Fruit fly (Drosophila melanogaster) whole organism, embryonic: ENCODE results near the gene mTerf3.
A peak's percentile ranks its signal among the peaks of the same experiment; 100 is the strongest.

Experiments used
- Ada2b ChIP-seq: fragments of 200-800 bp; sonication (Bioruptor generic); IDR thresholded peaks from 2 replicates; pipeline ENCODE4 v1.3.6; 2022; ENCODE audit warnings: missing biosample characterization, missing genetic modification characterization
- Aef1 ChIP-seq: fragments of 200-800 bp; sonication (Bioruptor generic); IDR thresholded peaks from 3 replicates; pipeline ENCODE4 v1.3.6; 2022; ENCODE audit warnings: missing biosample characterization, missing genetic modification characterization
- C15 ChIP-seq: fragments of 200-800 bp; sonication (Bioruptor generic); IDR thresholded peaks from 3 replicates; pipeline ENCODE4 v1.3.6; 2022; ENCODE audit warnings: missing biosample characterization, missing genetic modification characterization
- CG10543 ChIP-seq: fragments of 200-800 bp; sonication (Bioruptor generic); optimal IDR thresholded peaks from 3 replicates; lab custom pipeline; 2017; ENCODE audit warnings: missing biosample characterization, mild to moderate bottlenecking, missing genetic modification characterization, moderate library complexity
- CG12104 ChIP-seq: fragments of 200-800 bp; sonication (Bioruptor generic); optimal IDR thresholded peaks from 3 replicates; lab custom pipeline; 2016; ENCODE audit warnings: missing biosample characterization, missing genetic modification characterization
- CG12769 ChIP-seq: fragments of 200-800 bp; sonication (Bioruptor generic); optimal IDR thresholded peaks from 2 replicates; lab custom pipeline; 2019; ENCODE audit warnings: missing biosample characterization, mild to moderate bottlenecking, missing genetic modification characterization, moderate library complexity
- CG13296 ChIP-seq: fragments of 200-800 bp; sonication (Bioruptor generic); optimal IDR thresholded peaks from 3 replicates; lab custom pipeline; 2018; ENCODE audit warnings: missing biosample characterization, mild to moderate bottlenecking, missing genetic modification characterization
- CG15269 ChIP-seq: fragments of 200-800 bp; sonication (Bioruptor generic); optimal IDR thresholded peaks from 2 replicates; lab custom pipeline; 2018; ENCODE audit warnings: missing biosample characterization, mild to moderate bottlenecking, missing genetic modification characterization, moderate library complexity
- CG17829 ChIP-seq: fragments of 200-800 bp; optimal IDR thresholded peaks from 2 replicates; lab custom pipeline; 2019; ENCODE audit warnings: missing biosample characterization, mild to moderate bottlenecking, missing genetic modification characterization, moderate library complexity
- CG34422 ChIP-seq: fragments of 200-800 bp; sonication (Bioruptor generic); IDR thresholded peaks from 3 replicates; pipeline ENCODE4 v1.3.6; 2022; ENCODE audit warnings: missing biosample characterization, missing genetic modification characterization
- CG3726 ChIP-seq: fragments of 200-800 bp; sonication (Bioruptor generic); IDR thresholded peaks from 3 replicates; pipeline ENCODE4, ENCODE4 v1.3.6; 2022; ENCODE audit warnings: missing biosample characterization, missing genetic modification characterization
- CG4854 ChIP-seq: fragments of 200-800 bp; sonication (Bioruptor generic); optimal IDR thresholded peaks from 2 replicates; lab custom pipeline; 2016; ENCODE audit warnings: missing biosample characterization, missing genetic modification characterization, inconsistent platforms
- CG6689 ChIP-seq: fragments of 200-800 bp; sonication (Bioruptor generic); IDR thresholded peaks from 2 replicates; pipeline ENCODE4 v1.3.6; 2022; ENCODE audit warnings: missing biosample characterization, missing genetic modification characterization
- CTCF ChIP-seq: fragments of 200-800 bp; sonication (Bioruptor generic); optimal IDR thresholded peaks from 2 replicates; lab custom pipeline; 2017; ENCODE audit warnings: missing biosample characterization, mild to moderate bottlenecking, missing genetic modification characterization, moderate library complexity
- Dad ChIP-seq: fragments of 200-800 bp; sonication (Bioruptor generic); optimal IDR thresholded peaks from 3 replicates; lab custom pipeline; 2016; ENCODE audit warnings: missing biosample characterization, missing genetic modification characterization
- Deaf1 ChIP-seq: fragments of 200-800 bp; optimal IDR thresholded peaks from 3 replicates; lab custom pipeline; 2019; ENCODE audit warnings: missing biosample characterization, mild to moderate bottlenecking, missing genetic modification characterization, moderate library complexity
- Dek ChIP-seq: fragments of 200-800 bp; sonication (Bioruptor generic); optimal IDR thresholded peaks from 3 replicates; lab custom pipeline; 2019; ENCODE audit warnings: missing biosample characterization, mild to moderate bottlenecking, missing genetic modification characterization, moderate library complexity
- Dll ChIP-seq: fragments of 200-800 bp; sonication (Bioruptor generic); IDR thresholded peaks from 4 replicates; pipeline ENCODE4 v1.3.6; 2022; ENCODE audit warnings: missing biosample characterization, missing genetic modification characterization; ENCODE audit not compliant: partially characterized antibody
- Dref ChIP-seq: fragments of 200-800 bp; sonication (Bioruptor generic); IDR thresholded peaks from 2 replicates; pipeline ENCODE4 v1.3.6; 2022; ENCODE audit warnings: missing biosample characterization, missing genetic modification characterization
- E2f1 ChIP-seq: fragments of 200-800 bp; sonication (Bioruptor generic); IDR thresholded peaks from 2 replicates; pipeline ENCODE4 v1.3.6; 2022; ENCODE audit warnings: missing biosample characterization, missing genetic modification characterization
- Jarid2 ChIP-seq: fragments of 200-800 bp; sonication (Bioruptor generic); optimal IDR thresholded peaks from 3 replicates; lab custom pipeline; 2017; ENCODE audit warnings: mild to moderate bottlenecking, missing biosample characterization, missing genetic modification reagents, missing genetic modification characterization
- Lhr ChIP-seq: fragments of 200-800 bp; sonication (Bioruptor generic); optimal IDR thresholded peaks from 3 replicates; lab custom pipeline; 2017; ENCODE audit warnings: mild to moderate bottlenecking, missing biosample characterization, missing genetic modification reagents, missing genetic modification characterization
- NC2α ChIP-seq: fragments of 200-800 bp; sonication (Bioruptor generic); optimal IDR thresholded peaks from 2 replicates; lab custom pipeline; 2016; ENCODE audit warnings: missing biosample characterization, missing genetic modification characterization
- PHDP ChIP-seq: fragments of 200-800 bp; sonication (Bioruptor generic); optimal IDR thresholded peaks from 3 replicates; lab custom pipeline; 2018; ENCODE audit warnings: missing biosample characterization, mild to moderate bottlenecking, missing genetic modification characterization, moderate library complexity
- Pdp1 ChIP-seq, 2 experiments: fragments of 200-800 bp; sonication (Bioruptor generic); optimal IDR thresholded peaks; 3 replicates each; lab custom pipeline; 2016; ENCODE audit warnings: missing biosample characterization in 2 of 2, missing genetic modification characterization in 2 of 2, mild to moderate bottlenecking in 1 of 2, moderate library complexity in 1 of 2
- Poxn ChIP-seq: fragments of 200-800 bp; sonication (Bioruptor generic); IDR thresholded peaks from 2 replicates; pipeline ENCODE4 v1.3.6; 2022; ENCODE audit warnings: missing biosample characterization, missing genetic modification characterization
- Sin3A ChIP-seq: fragments of >200 bp; optimal IDR thresholded peaks from 2 replicates; lab custom pipeline; 2018
- Sox100B ChIP-seq: fragments of 200-800 bp; sonication (Bioruptor generic); optimal IDR thresholded peaks from 3 replicates; lab custom pipeline; 2018; ENCODE audit warnings: missing biosample characterization, mild to moderate bottlenecking, missing genetic modification characterization
- Taf1 ChIP-seq: fragments of 200-800 bp; sonication (Bioruptor generic); IDR thresholded peaks from 2 replicates; pipeline ENCODE4 v1.3.6; 2022; ENCODE audit warnings: missing biosample characterization, missing genetic modification characterization
- br ChIP-seq: fragments of >200 bp; optimal IDR thresholded peaks from 2 replicates; lab custom pipeline; 2017
- da ChIP-seq: fragments of 200-800 bp; sonication (Bioruptor generic); optimal IDR thresholded peaks from 2 replicates; lab custom pipeline; 2016; ENCODE audit warnings: missing biosample characterization, missing genetic modification characterization
- esg ChIP-seq: fragments of 200-800 bp; sonication (Bioruptor generic); conservative IDR thresholded peaks from 2 replicates; pipeline ENCODE4 v1.3.6; 2022; ENCODE audit warnings: missing biosample characterization, missing genetic modification characterization
- fd64A ChIP-seq: fragments of 200-800 bp; sonication (Bioruptor generic); optimal IDR thresholded peaks from 3 replicates; lab custom pipeline; 2018; ENCODE audit warnings: missing biosample characterization, mild to moderate bottlenecking, missing genetic modification characterization
- fd96Cb ChIP-seq: fragments of 200-800 bp; sonication (Bioruptor generic); optimal IDR thresholded peaks from 2 replicates; lab custom pipeline; 2018; ENCODE audit warnings: missing biosample characterization, mild to moderate bottlenecking, missing genetic modification characterization, moderate library complexity
- hb ChIP-seq: fragments of 200-800 bp; sonication (Bioruptor generic); IDR thresholded peaks from 3 replicates; pipeline ENCODE4 v1.3.6; 2022; ENCODE audit warnings: missing biosample characterization, missing genetic modification characterization; ENCODE audit not compliant: partially characterized antibody
- kni ChIP-seq: fragments of 200-800 bp; sonication (Bioruptor generic); optimal IDR thresholded peaks from 3 replicates; lab custom pipeline; 2017; ENCODE audit warnings: mild to moderate bottlenecking, missing biosample characterization, missing genetic modification reagents, missing genetic modification characterization
- lab ChIP-seq: fragments of 200-800 bp; sonication (Bioruptor generic); optimal IDR thresholded peaks from 3 replicates; lab custom pipeline; 2017; ENCODE audit warnings: missing biosample characterization, missing genetic modification characterization, mild to moderate bottlenecking, moderate library complexity, missing genetic modification reagents
- lmd ChIP-seq: fragments of 200-800 bp; sonication (Bioruptor generic); IDR thresholded peaks from 2 replicates; pipeline ENCODE4 v1.3.6; 2022; ENCODE audit warnings: missing biosample characterization, missing genetic modification characterization
- lov ChIP-seq, 2 experiments: fragments of 200-800 bp in 1 of 2; fragments of >200 bp in 1 of 2; sonication (Bioruptor generic) in 1 of 2; IDR thresholded peaks in 1 of 2; optimal IDR thresholded peaks in 1 of 2; 2 replicates in 1 of 2; 3 replicates in 1 of 2; pipeline versions ENCODE4 v1.3.6 to Lab custom; 2017 to 2022; ENCODE audit warnings: missing biosample characterization in 1 of 2, missing genetic modification characterization in 1 of 2
- luna ChIP-seq: fragments of 200-800 bp; sonication (Bioruptor generic); optimal IDR thresholded peaks from 2 replicates; lab custom pipeline; 2016; ENCODE audit warnings: missing biosample characterization, missing genetic modification characterization
- pfk ChIP-seq: fragments of 200-800 bp; sonication (Bioruptor generic); optimal IDR thresholded peaks from 2 replicates; lab custom pipeline; 2018; ENCODE audit warnings: missing biosample characterization, mild to moderate bottlenecking, missing genetic modification characterization, moderate library complexity
- pros ChIP-seq: fragments of 200-800 bp; sonication (Bioruptor generic); optimal IDR thresholded peaks from 3 replicates; lab custom pipeline; 2019; ENCODE audit warnings: missing biosample characterization, mild to moderate bottlenecking, missing genetic modification characterization, moderate library complexity
- pum ChIP-seq: fragments of 200-800 bp; sonication (Bioruptor generic); optimal IDR thresholded peaks from 2 replicates; lab custom pipeline; 2016; ENCODE audit warnings: missing biosample characterization, missing genetic modification characterization
- rib ChIP-seq: fragments of 200-800 bp; sonication (Bioruptor generic); IDR thresholded peaks from 2 replicates; pipeline ENCODE4 v1.3.6; 2022; ENCODE audit warnings: missing biosample characterization, missing genetic modification characterization
- schlank ChIP-seq: fragments of 200-800 bp; sonication (Bioruptor generic); optimal IDR thresholded peaks from 2 replicates; lab custom pipeline; 2018; ENCODE audit warnings: missing biosample characterization, mild to moderate bottlenecking, missing genetic modification characterization
- sd ChIP-seq: fragments of 200-800 bp; sonication (Bioruptor generic); optimal IDR thresholded peaks from 3 replicates; lab custom pipeline; 2018; ENCODE audit warnings: missing biosample characterization, mild to moderate bottlenecking, missing genetic modification characterization, moderate library complexity
- sens ChIP-seq: fragments of 200-800 bp; sonication (Bioruptor generic); peaks from one replicate; lab custom pipeline; 2016; ENCODE audit warnings: missing biosample characterization, missing genetic modification characterization
- sima ChIP-seq: fragments of 200-800 bp; sonication (Bioruptor generic); optimal IDR thresholded peaks from 2 replicates; lab custom pipeline; 2016; ENCODE audit warnings: missing biosample characterization, missing genetic modification characterization
- tx ChIP-seq: fragments of 200-800 bp; sonication (Bioruptor generic); optimal IDR thresholded peaks from 2 replicates; lab custom pipeline; 2016; ENCODE audit warnings: missing biosample characterization, missing genetic modification characterization
- vfl ChIP-seq: fragments of 200-800 bp; sonication (Bioruptor generic); optimal IDR thresholded peaks from 2 replicates; lab custom pipeline; 2016; ENCODE audit warnings: missing biosample characterization, missing genetic modification characterization
- z ChIP-seq: fragments of 200-800 bp; sonication (Bioruptor generic); IDR thresholded peaks from 3 replicates; pipeline ENCODE4 v1.3.6; 2022; ENCODE audit warnings: missing biosample characterization, missing genetic modification characterization

Gene mTerf3

DNA sequence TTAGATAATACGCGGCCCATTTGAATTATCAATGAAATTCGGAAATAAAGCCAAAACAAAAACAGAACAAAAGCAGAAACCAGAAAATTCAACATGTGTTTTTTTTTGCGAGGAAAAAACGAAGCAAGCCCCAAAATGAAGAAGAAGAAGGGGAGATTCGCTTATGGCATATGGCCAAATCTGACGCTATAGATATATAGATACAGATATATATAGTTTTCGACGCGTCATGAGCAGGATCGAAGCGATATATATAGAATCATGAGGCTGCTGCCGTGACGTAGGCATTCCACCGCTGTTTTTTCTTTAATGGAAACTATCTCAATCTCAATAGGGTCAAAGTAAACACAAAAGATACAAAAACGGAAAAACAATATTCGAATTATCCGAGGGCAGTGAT is 17.9 kb upstream of the mTerf3 start (continued):
- TF ChIP-seq sd (peak; percentile 86), Aef1 (GFP tag; lab: Robert Waterston, UW) (no peak), PHDP (no peak), pfk (no peak), fd64A (no peak), NC2α (GFP tag; lab: Kevin White, UChicago) (no peak), Dad (GFP tag; lab: Kevin White, UChicago) (no peak), CG3726 (GFP tag; lab: Robert Waterston, UW) (no peak), vfl (GFP tag; lab: Kevin White, UChicago) (no peak), Sox100B (GFP tag; lab: Kevin White, UChicago) (no peak), Lhr (GFP tag; lab: Kevin White, UChicago) (no peak), CG12769 (tag; lab: Kevin White, UChicago) (peak; percentile 66), Sin3A (lab: Kevin White, UChicago) (no peak), CG34422 (GFP tag; lab: Robert Waterston, UW) (no peak), Ada2b (GFP tag; lab: Robert Waterston, UW) (no peak), CG13296 (GFP tag; lab: Kevin White, UChicago) (no peak), Dll (no peak), z (GFP tag; lab: Robert Waterston, UW) (no peak), CG10543 (GFP tag; lab: Kevin White, UChicago) (peak; percentile 69), CG12104 (no peak), Taf1 (no peak), Dref (GFP tag; lab: Robert Waterston, UW) (no peak), Deaf1 (tag; lab: Kevin White, UChicago) (no peak), Pdp1 (GFP tag; optimal IDR thresholded peaks at IDR 0.05; lab: Kevin White, UChicago) (peak in 1 of 2 experiments; percentile 26), rib (GFP tag; lab: Robert Waterston, UW) (0 out of 2 replicates have a peak, but pooled peaks have one; percentile 25), pum (no peak), E2f1 (GFP tag; lab: Robert Waterston, UW) (no peak), CTCF (GFP tag; lab: Kevin White, UChicago) (no peak)
- TF ChIP-seq, all 482 proteins: peak for 10

DNA sequence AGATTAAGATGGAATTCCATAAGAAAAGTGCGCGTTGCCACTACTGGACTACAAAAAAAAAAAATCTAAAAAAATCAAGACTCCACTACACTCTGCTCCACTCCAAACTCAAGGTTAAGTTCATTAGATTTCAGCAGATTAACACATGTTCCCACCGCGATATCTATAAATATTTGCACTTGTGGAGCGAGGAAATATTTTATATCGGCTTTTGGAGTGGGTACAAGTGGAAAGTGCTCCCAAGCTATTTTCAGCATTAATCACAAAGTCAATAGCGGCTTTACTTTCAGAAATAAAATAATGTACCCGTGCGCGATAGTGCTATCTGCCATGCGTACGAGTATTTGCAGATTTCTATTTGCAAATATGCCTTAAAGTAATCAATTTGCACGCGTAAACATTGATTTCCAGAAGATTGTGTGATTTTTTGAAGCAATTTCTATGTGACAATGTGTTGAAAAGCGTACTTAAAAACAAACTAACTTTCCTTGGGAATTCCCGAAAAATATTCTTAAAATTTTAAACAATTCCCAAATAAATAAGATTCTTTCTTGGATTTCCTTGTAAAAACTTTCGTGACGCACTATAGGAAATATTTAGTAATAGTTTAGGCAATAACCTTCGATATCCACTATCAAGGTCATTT is 17.2 kb upstream of the mTerf3 start:
- no peak for TF ChIP-seq tx
- TF ChIP-seq vfl (GFP tag; lab: Kevin White, UChicago), result no peak
- TF ChIP-seq CG17829, result no peak
- peak; percentile 58 for TF ChIP-seq lab
- TF ChIP-seq kni (GFP tag; lab: Kevin White, UChicago), result no peak
- TF ChIP-seq CG4854 (GFP tag; lab: Kevin White, UChicago), result no peak
- no peak for TF ChIP-seq lmd (GFP tag; lab: Robert Waterston, UW)
- TF ChIP-seq C15, result no peak
- peak; percentile 25 for TF ChIP-seq CG12769 (tag; lab: Kevin White, UChicago)
- TF ChIP-seq Sox100B (GFP tag; lab: Kevin White, UChicago), result no peak
- no peak for TF ChIP-seq fd96Cb
- no peak for TF ChIP-seq lov (optimal IDR thresholded peaks at IDR 0.05; lab: Kevin White, UChicago)
- no peak for TF ChIP-seq lov (GFP tag; IDR thresholded peaks at IDR 0.05; lab: Robert Waterston, UW)
- TF ChIP-seq CG6689 (GFP tag; lab: Robert Waterston, UW), result no peak
- TF ChIP-seq CG13296 (GFP tag; lab: Kevin White, UChicago), result no peak
- TF ChIP-seq da (GFP tag; lab: Kevin White, UChicago), result no peak
- no peak for TF ChIP-seq schlank (tag; lab: Kevin White, UChicago)
- TF ChIP-seq Jarid2 (GFP tag; lab: Kevin White, UChicago), result no peak
- TF ChIP-seq sens (GFP tag; lab: Kevin White, UChicago), result peak; percentile 85
- no peak for TF ChIP-seq sima
- TF ChIP-seq esg (GFP tag; lab: Robert Waterston, UW), result no peak
- TF ChIP-seq sd, result peak; percentile 29
- TF ChIP-seq luna, result no peak
- no peak for TF ChIP-seq CG15269 (tag; lab: Kevin White, UChicago)
- TF ChIP-seq pros (GFP tag; lab: Kevin White, UChicago), result no peak
- no peak for TF ChIP-seq Poxn (GFP tag; lab: Robert Waterston, UW)
- TF ChIP-seq Dek, result no peak
- no peak for TF ChIP-seq br (lab: Kevin White, UChicago)
- TF ChIP-seq hb (GFP tag; lab: Robert Waterston, UW), result no peak
